Worm (Caenorhabditis elegans) whole organism, dauer: Measurements from ENCODE around the gene pxf-1.

ENCODE experiments used
- unc-62 ChIP-seq: sonication (generic microtip); optimal IDR thresholded peaks from 2 replicates; lab custom pipeline; 2017; ENCODE audit warnings: missing biosample characterization, missing genetic modification reagents, missing genetic modification characterization

The pxf-1 gene

ce11 chrIV:10174328-10174727, at the start of gene pxf-1:
Gene pxf-1, minus strand, starts transcription at chrIV:10174341.
- no peak for TF ChIP-seq unc-62 (GFP tag; lab: Kevin White, UChicago)

ce11 chrIV:10223723-10224122, 49.6 kb upstream of the pxf-1 start, which contains the start of gene nas-12:
Gene nas-12, plus strand, starts transcription at chrIV:10224023.
- TF ChIP-seq unc-62 (GFP tag; lab: Kevin White, UChicago) = no peak

- no peak for TF ChIP-seq unc-62 (GFP tag; lab: Kevin White, UChicago)
Observed at ce11 chrIV:10222122-10222589, 48.0 kb upstream of the pxf-1 start, which contains the start of gene C24F3.2. Gene C24F3.2, plus strand, starts transcription at chrIV:10222539.

ce11 chrIV:10221187-10221586, 47.0 kb upstream of the pxf-1 start, which contains the start of gene tram-1:
Gene tram-1, minus strand, starts transcription at chrIV:10221287.
- TF ChIP-seq unc-62 (GFP tag; lab: Kevin White, UChicago) = no peak

ce11 chrIV:10219208-10219607, 45.1 kb upstream of the pxf-1 start, which contains the start of gene qns-1:
Gene qns-1, minus strand, starts transcription at chrIV:10219308.
- TF ChIP-seq unc-62 (GFP tag; lab: Kevin White, UChicago) = no peak

ce11 chrIV:10216704-10217296, 42.7 kb upstream of the pxf-1 start:
- TF ChIP-seq unc-62 (GFP tag; lab: Kevin White, UChicago) = no peak

ce11 chrIV:10216078-10216477, 41.9 kb upstream of the pxf-1 start, which contains the start of gene col-124:
Gene col-124, plus strand, starts transcription at chrIV:10216451.
- TF ChIP-seq unc-62 (GFP tag; lab: Kevin White, UChicago) = no peak

ce11 chrIV:10215393-10215792, 41.3 kb upstream of the pxf-1 start:
- no peak for TF ChIP-seq unc-62 (GFP tag; lab: Kevin White, UChicago)

- no peak for TF ChIP-seq unc-62 (GFP tag; lab: Kevin White, UChicago)
Observed at ce11 chrIV:10214811-10215210, 40.7 kb upstream of the pxf-1 start, which contains the start of gene abt-1. Gene abt-1, minus strand, starts transcription at chrIV:10214911.

ce11 chrIV:10206182-10206581, 32.0 kb upstream of the pxf-1 start, which contains the start of gene K04D7.6:
Gene K04D7.6, minus strand, starts transcription at chrIV:10206282.
- TF ChIP-seq unc-62 (GFP tag; lab: Kevin White, UChicago) = no peak

- TF ChIP-seq unc-62 (GFP tag; lab: Kevin White, UChicago) = no peak
Observed at ce11 chrIV:10197317-10197867, 23.3 kb upstream of the pxf-1 start, which contains the start of gene gon-4. Gene gon-4, plus strand, starts transcription at chrIV:10197817.

ce11 chrIV:10194345-10194744, 20.2 kb upstream of the pxf-1 start, which contains the start of gene ptrg-1:
Gene ptrg-1, minus strand, starts transcription at chrIV:10194445.
- no peak for TF ChIP-seq unc-62 (GFP tag; lab: Kevin White, UChicago)

- TF ChIP-seq unc-62 (GFP tag; lab: Kevin White, UChicago) = no peak
Observed at ce11 chrIV:10191498-10191897, 17.4 kb upstream of the pxf-1 start.

ce11 chrIV:10190586-10190985, 16.4 kb upstream of the pxf-1 start:
- TF ChIP-seq unc-62 (GFP tag; lab: Kevin White, UChicago) = no peak

ce11 chrIV:10188505-10188904, 14.4 kb upstream of the pxf-1 start:
- no peak for TF ChIP-seq unc-62 (GFP tag; lab: Kevin White, UChicago)

- no peak for TF ChIP-seq unc-62 (GFP tag; lab: Kevin White, UChicago)
Observed at ce11 chrIV:10180133-10180749, 6.1 kb upstream of the pxf-1 start, which contains the start of gene gta-1. Gene gta-1, plus strand, starts transcription at chrIV:10180660.
